Fruit fly (Drosophila melanogaster): Measurements from ENCODE around the gene CheB93a.

Gene CheB93a

dm6 chr3R:21408372-21408771 is 1.1 kb downstream of the CheB93a start:
- peak; percentile 55 for TF ChIP-seq CG2712 (tag; optimal IDR thresholded peaks at IDR 0.05)
- no peak for TF ChIP-seq lab (GFP tag; optimal IDR thresholded peaks at IDR 0.05)
- TF ChIP-seq ac (GFP tag; optimal IDR thresholded peaks at IDR 0.05): no peak
- TF ChIP-seq dysf (GFP tag; IDR thresholded peaks at IDR 0.05): 0 out of 3 replicates have a peak, but pooled peaks have one; percentile 17
- TF ChIP-seq pnt (GFP tag; optimal IDR thresholded peaks at IDR 0.05): peak; percentile 19
- TF ChIP-seq Ptx1 (GFP tag; IDR thresholded peaks at IDR 0.05): peak; percentile 49; the same call in 1 of the 2 replicates
- TF ChIP-seq CG3163 (GFP tag; optimal IDR thresholded peaks at IDR 0.05): no peak
- TF ChIP-seq jumu (GFP tag; optimal IDR thresholded peaks at IDR 0.05): peak; percentile 20
- TF ChIP-seq row (GFP tag; IDR thresholded peaks at IDR 0.05): peak; percentile 22; the same call in 1 of the 3 replicates
- no peak for TF ChIP-seq CG10565 (GFP tag; optimal IDR thresholded peaks at IDR 0.05)
- TF ChIP-seq Hr39 (optimal IDR thresholded peaks at IDR 0.05): no peak
- no peak for TF ChIP-seq NC2β (GFP tag; optimal IDR thresholded peaks at IDR 0.05)
- TF ChIP-seq Camta (GFP tag; optimal IDR thresholded peaks at IDR 0.05): no peak
- no peak for TF ChIP-seq cg (GFP tag; optimal IDR thresholded peaks at IDR 0.05)
- peak; percentile 15; the same call in 1 of the 2 replicates for TF ChIP-seq ttk (GFP tag; IDR thresholded peaks at IDR 0.05)
- no peak for TF ChIP-seq CG4424 (GFP tag; optimal IDR thresholded peaks at IDR 0.05)
- TF ChIP-seq trem (tag; optimal IDR thresholded peaks at IDR 0.05): peak; percentile 33
- no peak for TF ChIP-seq sna (GFP tag; IDR thresholded peaks at IDR 0.05; ENCODE audit: partially characterized antibody)
- peak; percentile 30 for TF ChIP-seq pzg (GFP tag; optimal IDR thresholded peaks at IDR 0.05)
- TF ChIP-seq CG8290 (GFP tag; optimal IDR thresholded peaks at IDR 0.05): peak; percentile 82
- peak in 1 of 2 experiments; percentile 9 for TF ChIP-seq CG8290 (tag; optimal IDR thresholded peaks at IDR 0.05)
- TF ChIP-seq CG32772 (GFP tag; IDR thresholded peaks at IDR 0.05): no peak
- TF ChIP-seq phol (tag; optimal IDR thresholded peaks at IDR 0.05): peak; percentile 36
- TF ChIP-seq CG1603 (tag; optimal IDR thresholded peaks at IDR 0.05): peak; percentile 43
- TF ChIP-seq CG9215 (GFP tag; IDR thresholded peaks at IDR 0.05): no peak; the same call in 1 of the 2 replicates
- TF ChIP-seq salm (tag; optimal IDR thresholded peaks at IDR 0.05): no peak
- peak; percentile 23 for TF ChIP-seq CG10267 (tag; optimal IDR thresholded peaks at IDR 0.05)
- TF ChIP-seq D (optimal IDR thresholded peaks at IDR 0.05): no peak
- no peak for TF ChIP-seq D (GFP tag; optimal IDR thresholded peaks at IDR 0.05)
- no peak for TF ChIP-seq Sox102F (GFP tag; optimal IDR thresholded peaks at IDR 0.05)
- TF ChIP-seq prd (optimal IDR thresholded peaks at IDR 0.05): no peak
- peak; percentile 37; the same call in 1 of the 3 replicates for TF ChIP-seq prd (GFP tag; IDR thresholded peaks at IDR 0.05)
- no peak for TF ChIP-seq lbe (GFP tag; optimal IDR thresholded peaks at IDR 0.05)
- 0 out of 3 replicates have a peak, but pooled peaks have one; percentile 22 for TF ChIP-seq ci (GFP tag; IDR thresholded peaks at IDR 0.05)
- TF ChIP-seq tin (GFP tag; optimal IDR thresholded peaks at IDR 0.05): peak; percentile 15
- peak in 1 of 2 experiments; percentile 93 for TF ChIP-seq Eip74EF (GFP tag; optimal IDR thresholded peaks at IDR 0.05)
- no peak for TF ChIP-seq CG18011 (GFP tag; optimal IDR thresholded peaks at IDR 0.05)
- peak; percentile 84 for TF ChIP-seq CG11560 (tag; IDR thresholded peaks at IDR 0.05)
- no peak for TF ChIP-seq Adf1 (GFP tag; IDR thresholded peaks at IDR 0.05)
- peak; percentile 55; the same call in 1 of the 3 replicates for TF ChIP-seq Dbx (GFP tag; IDR thresholded peaks at IDR 0.05)
- TF ChIP-seq Xbp1 (GFP tag; optimal IDR thresholded peaks at IDR 0.05): peak; percentile 33
- no peak for TF ChIP-seq vfl (GFP tag; optimal IDR thresholded peaks at IDR 0.05)
- no peak for TF ChIP-seq gcm (GFP tag; optimal IDR thresholded peaks at IDR 0.05)
- TF ChIP-seq pan (optimal IDR thresholded peaks at IDR 0.05): no peak
- peak in 1 of 2 experiments; percentile 24 for TF ChIP-seq pan (GFP tag; optimal IDR thresholded peaks at IDR 0.05 in 1 of 2, IDR thresholded peaks at IDR 0.05 in 1 of 2)
- TF ChIP-seq shn (GFP tag; optimal IDR thresholded peaks at IDR 0.05): no peak
- peak; percentile 12; the same call in 1 of the 2 replicates for TF ChIP-seq ranshi (GFP tag; IDR thresholded peaks at IDR 0.05)
- no peak for TF ChIP-seq CG30020 (tag; optimal IDR thresholded peaks at IDR 0.05)
- no peak for TF ChIP-seq CG7556 (GFP tag; optimal IDR thresholded peaks at IDR 0.05)
- TF ChIP-seq Nf-YC (tag; optimal IDR thresholded peaks at IDR 0.05): peak; percentile 32
- TF ChIP-seq CG13624 (GFP tag; optimal IDR thresholded peaks at IDR 0.05): peak; percentile 7
- no peak for TF ChIP-seq tap (tag; optimal IDR thresholded peaks at IDR 0.05)
